Fruit fly (Drosophila melanogaster): ENCODE data around the gene abd-A.

abd-A gene

dm6 chr3R:16782401-16782800, 47.4 kb downstream of the abd-A start (continued):
- 0 out of 3 replicates have a peak, but pooled peaks have one; percentile 37 for TF ChIP-seq CG14860 (GFP tag; IDR thresholded peaks at IDR 0.05; ENCODE audit: partially characterized antibody)
- no peak for TF ChIP-seq fu2 (GFP tag; optimal IDR thresholded peaks at IDR 0.05)
- no peak for TF ChIP-seq chif (GFP tag; optimal IDR thresholded peaks at IDR 0.05)
- no peak for TF ChIP-seq tin (GFP tag; optimal IDR thresholded peaks at IDR 0.05)
- no peak for TF ChIP-seq az2 (GFP tag; optimal IDR thresholded peaks at IDR 0.05)
- 0 out of 3 replicates have a peak, but pooled peaks have one; percentile 11 for TF ChIP-seq CG11560 (tag; IDR thresholded peaks at IDR 0.05)
- TF ChIP-seq CG6813 (GFP tag; optimal IDR thresholded peaks at IDR 0.05) = no peak
- TF ChIP-seq CG2120 (GFP tag; optimal IDR thresholded peaks at IDR 0.05) = no peak
- TF ChIP-seq CG6765 (GFP tag; optimal IDR thresholded peaks at IDR 0.05) = no peak
- no peak for TF ChIP-seq NC2β (GFP tag; optimal IDR thresholded peaks at IDR 0.05)
- no peak for TF ChIP-seq gsb-n (tag; optimal IDR thresholded peaks at IDR 0.05)
- no peak for TF ChIP-seq CG7928 (GFP tag; optimal IDR thresholded peaks at IDR 0.05)
- TF ChIP-seq Vsx1 (GFP tag; optimal IDR thresholded peaks at IDR 0.05) = no peak
- TF ChIP-seq tap (tag; optimal IDR thresholded peaks at IDR 0.05) = no peak
- peak; percentile 7 for TF ChIP-seq CG1603 (tag; optimal IDR thresholded peaks at IDR 0.05)
- no peak for TF ChIP-seq twi (tag; optimal IDR thresholded peaks at IDR 0.05)
- no peak for TF ChIP-seq CG2875 (GFP tag; optimal IDR thresholded peaks at IDR 0.05)
- TF ChIP-seq HmgD (GFP tag; optimal IDR thresholded peaks at IDR 0.05) = no peak
- no peak for TF ChIP-seq CG12942 (GFP tag; optimal IDR thresholded peaks at IDR 0.05)
- TF ChIP-seq YL-1 (GFP tag; optimal IDR thresholded peaks at IDR 0.05) = no peak
- no peak for TF ChIP-seq corto (GFP tag; optimal IDR thresholded peaks at IDR 0.05)
- no peak for TF ChIP-seq Hr39 (optimal IDR thresholded peaks at IDR 0.05)
- no peak for TF ChIP-seq CG15269 (tag; optimal IDR thresholded peaks at IDR 0.05)
- TF ChIP-seq kah (GFP tag; optimal IDR thresholded peaks at IDR 0.05) = no peak
- no peak for TF ChIP-seq CG12391 (tag; optimal IDR thresholded peaks at IDR 0.05)
- 0 out of 2 replicates have a peak, but pooled peaks have one; percentile 11 for TF ChIP-seq onecut (GFP tag; IDR thresholded peaks at IDR 0.05)
- TF ChIP-seq Meics (GFP tag; optimal IDR thresholded peaks at IDR 0.05) = no peak
- no peak for TF ChIP-seq lmd (GFP tag; IDR thresholded peaks at IDR 0.05)
- TF ChIP-seq CG17328 (GFP tag; IDR thresholded peaks at IDR 0.05) = 0 out of 2 replicates have a peak, but pooled peaks have one; percentile 19
- no peak for TF ChIP-seq CG7372 (GFP tag; IDR thresholded peaks at IDR 0.05)
- no peak for TF ChIP-seq CG7786 (GFP tag; optimal IDR thresholded peaks at IDR 0.05)
- TF ChIP-seq MESR4 (GFP tag; optimal IDR thresholded peaks at IDR 0.05) = no peak
- no peak for TF ChIP-seq CG11696 (GFP tag; IDR thresholded peaks at IDR 0.05)
- no peak for TF ChIP-seq CG4328 (GFP tag; optimal IDR thresholded peaks at IDR 0.05)
- TF ChIP-seq chn (GFP tag; optimal IDR thresholded peaks at IDR 0.05) = peak; percentile 28
- no peak for TF ChIP-seq CG11504 (tag; optimal IDR thresholded peaks at IDR 0.05)
- TF ChIP-seq Dref (GFP tag; IDR thresholded peaks at IDR 0.05) = no peak
- no peak for TF ChIP-seq Usf (GFP tag; optimal IDR thresholded peaks at IDR 0.05)
- no peak for TF ChIP-seq hkb (optimal IDR thresholded peaks at IDR 0.05)
- TF ChIP-seq hkb (GFP tag; IDR thresholded peaks at IDR 0.05) = no peak
- no peak for TF ChIP-seq pnt (GFP tag; optimal IDR thresholded peaks at IDR 0.05)
- no peak for TF ChIP-seq run (tag; optimal IDR thresholded peaks at IDR 0.05)
- TF ChIP-seq Bgb (GFP tag; IDR thresholded peaks at IDR 0.05; ENCODE audit: partially characterized antibody) = 0 out of 2 replicates have a peak, but pooled peaks have one; percentile 22
- TF ChIP-seq CG32532 (GFP tag; IDR thresholded peaks at IDR 0.05) = no peak
- TF ChIP-seq Poxn (GFP tag; IDR thresholded peaks at IDR 0.05) = no peak
- TF ChIP-seq CG15479 (GFP tag; optimal IDR thresholded peaks at IDR 0.05) = no peak
- TF ChIP-seq CG10565 (GFP tag; optimal IDR thresholded peaks at IDR 0.05) = no peak
- no peak for TF ChIP-seq lola (GFP tag; optimal IDR thresholded peaks at IDR 0.05)
- no peak for TF ChIP-seq CG10321 (GFP tag; IDR thresholded peaks at IDR 0.05)
- no peak for TF ChIP-seq Hmx (GFP tag; optimal IDR thresholded peaks at IDR 0.05)
- TF ChIP-seq bbx (GFP tag; IDR thresholded peaks at IDR 0.05; ENCODE audit: partially characterized antibody) = no peak
- no peak for TF ChIP-seq vfl (GFP tag; optimal IDR thresholded peaks at IDR 0.05)
